Worm (Caenorhabditis elegans): Measurements from ENCODE around the gene srt-54.

DNA sequence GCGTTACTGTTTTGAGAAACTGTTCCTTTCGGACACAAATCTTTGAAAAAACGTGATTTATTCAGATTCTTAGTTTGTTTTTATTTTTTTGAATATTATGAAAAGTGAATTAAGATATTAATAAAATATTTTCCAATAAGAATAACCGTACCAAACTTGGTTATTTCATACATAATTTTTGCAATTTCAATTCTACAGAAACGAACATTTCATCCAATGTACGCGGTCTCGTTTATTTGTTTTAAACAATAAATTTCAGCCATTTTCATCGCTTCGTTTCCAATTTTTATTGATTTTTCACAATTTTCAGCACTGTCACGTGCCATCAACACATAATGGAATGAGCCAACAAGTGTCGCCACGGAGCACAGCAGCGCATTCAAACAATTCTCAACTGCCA is 29.9 kb downstream of the srt-54 start, which contains the start of gene T25D3.4:
- TF ChIP-seq lin-39 (tag; optimal IDR thresholded peaks at IDR 0.05): no peak
- TF ChIP-seq nhr-77 (tag; optimal IDR thresholded peaks at IDR 0.05): no peak
- no peak for TF ChIP-seq ztf-4 (tag; optimal IDR thresholded peaks at IDR 0.05)
- TF ChIP-seq nhr-28 (tag; optimal IDR thresholded peaks at IDR 0.05): no peak
- TF ChIP-seq aly-2 (tag; optimal IDR thresholded peaks at IDR 0.05): no peak
- no peak for TF ChIP-seq unc-62 (GFP tag; optimal IDR thresholded peaks at IDR 0.05)
- TF ChIP-seq nhr-11 (tag; optimal IDR thresholded peaks at IDR 0.05): no peak
- no peak for TF ChIP-seq pqm-1 (tag; optimal IDR thresholded peaks at IDR 0.05)
